Fruit fly (Drosophila melanogaster): Measurements from ENCODE around the gene Dic1.

Dic1 gene

DNA sequence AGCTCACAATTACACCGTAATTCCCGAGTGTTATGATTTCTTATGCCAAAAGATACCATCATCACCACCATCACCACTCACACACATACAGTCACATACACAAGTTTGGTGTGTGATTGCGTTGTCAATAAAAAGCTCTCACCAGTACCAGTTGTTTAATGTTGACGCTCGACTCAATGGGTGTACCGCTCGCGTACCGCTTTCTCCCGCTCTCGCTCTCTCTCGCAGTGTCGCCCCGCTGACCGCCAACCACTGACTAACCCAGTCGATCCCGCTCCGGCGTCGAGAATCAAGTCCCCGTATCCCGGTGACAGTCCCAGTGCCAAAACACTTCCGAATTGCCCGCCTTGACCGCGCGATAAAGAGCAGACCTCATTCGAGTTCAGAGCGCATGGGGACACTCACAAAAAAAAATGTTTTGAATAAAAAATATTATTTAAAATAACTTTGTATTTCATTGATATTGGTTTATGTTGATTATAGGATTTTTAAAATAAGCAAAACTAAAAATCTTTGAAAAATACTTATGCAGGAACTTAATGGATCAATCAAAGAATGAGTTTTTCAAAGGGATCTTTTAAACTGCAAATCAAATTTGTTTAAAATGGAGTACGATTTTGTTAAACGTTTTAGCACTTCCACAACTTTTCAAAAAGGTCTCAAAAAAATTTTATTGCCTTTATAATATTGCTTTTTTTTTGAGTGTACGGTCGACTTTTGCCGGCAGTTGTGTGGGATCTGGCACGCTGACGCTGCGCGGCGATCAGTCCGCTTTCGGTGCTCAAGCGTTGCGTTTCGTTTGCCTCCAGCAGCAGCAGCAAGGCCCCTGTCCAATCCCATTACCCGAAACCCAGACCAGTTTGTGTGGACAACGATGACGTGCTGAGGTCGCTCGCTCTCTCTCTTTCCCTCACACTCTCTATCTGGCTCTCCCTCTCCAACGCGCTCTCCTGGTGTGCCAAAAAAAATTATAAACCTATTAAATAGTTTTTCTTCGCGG, at the start of gene Dic1:
TSS of gene Dic1 (plus strand) at position 764 of the 1,000 bp plus-strand sequence.
- TF ChIP-seq CG15336 (GFP tag; IDR thresholded peaks at IDR 0.05) (peak; percentile 96), CG3032 (tag; optimal IDR thresholded peaks at IDR 0.05) (peak; percentile 94), CG1621 (tag; optimal IDR thresholded peaks at IDR 0.05) (peak; percentile 79), CG8632 (GFP tag; optimal IDR thresholded peaks at IDR 0.05) (peak; percentile 98), net (GFP tag; optimal IDR thresholded peaks at IDR 0.05) (peak; percentile 97), salr (GFP tag; optimal IDR thresholded peaks at IDR 0.05) (peak; percentile 78 to 98), CG16779 (tag; optimal IDR thresholded peaks at IDR 0.05) (peak; percentile 93), Sox14 (GFP tag; optimal IDR thresholded peaks at IDR 0.05) (peak; percentile 96), Hr39 (GFP tag; optimal IDR thresholded peaks at IDR 0.05) (peak; percentile 96), CG34406 (GFP tag; optimal IDR thresholded peaks at IDR 0.05) (peak; percentile 98), CG11294 (GFP tag; IDR thresholded peaks at IDR 0.05) (peak; percentile 85; the same call in 1 of the 2 replicates), Eip93F (GFP tag; optimal IDR thresholded peaks at IDR 0.05) (peak; percentile 89), CG32006 (GFP tag; optimal IDR thresholded peaks at IDR 0.05) (peak; percentile 99), fkh (GFP tag; optimal IDR thresholded peaks at IDR 0.05) (peak; percentile 66), vri (GFP tag; optimal IDR thresholded peaks at IDR 0.05) (peak; percentile 87), CG8119 (GFP tag; IDR thresholded peaks at IDR 0.05) (peak; percentile 96), spab (GFP tag; optimal IDR thresholded peaks at IDR 0.05) (peak; percentile 97), CG9139 (GFP tag; optimal IDR thresholded peaks at IDR 0.05) (peak; percentile 90), cyc (GFP tag; optimal IDR thresholded peaks at IDR 0.05) (peak; percentile 96), fd59A (GFP tag; optimal IDR thresholded peaks at IDR 0.05) (peak; percentile 92), Lpt (GFP tag; optimal IDR thresholded peaks at IDR 0.05) (peak; percentile 98), dac (GFP tag; optimal IDR thresholded peaks at IDR 0.05) (peak; percentile 95), Blimp-1 (GFP tag; optimal IDR thresholded peaks at IDR 0.05) (peak; percentile 94), svp (GFP tag) (peak; percentile 100), esn (GFP tag; optimal IDR thresholded peaks at IDR 0.05) (peak; percentile 99), Ets96B (tag; optimal IDR thresholded peaks at IDR 0.05) (peak; percentile 95), CG10631 (GFP tag; optimal IDR thresholded peaks at IDR 0.05) (peak; percentile 96), Sox15 (GFP tag; optimal IDR thresholded peaks at IDR 0.05) (peak; percentile 96), Sox102F (GFP tag; optimal IDR thresholded peaks at IDR 0.05) (peak; percentile 97), CG6854 (GFP tag; optimal IDR thresholded peaks at IDR 0.05) (peak; percentile 96), Eip75B (GFP tag; optimal IDR thresholded peaks at IDR 0.05) (peak; percentile 97), ss (GFP tag; optimal IDR thresholded peaks at IDR 0.05) (peak; percentile 83 to 93), Met (GFP tag; optimal IDR thresholded peaks at IDR 0.05) (peak; percentile 97), Ets21C (GFP tag; optimal IDR thresholded peaks at IDR 0.05) (peak; percentile 93), CG31627 (GFP tag; optimal IDR thresholded peaks at IDR 0.05) (peak; percentile 96), CG6808 (GFP tag; optimal IDR thresholded peaks at IDR 0.05) (peak; percentile 95), acj6 (GFP tag; optimal IDR thresholded peaks at IDR 0.05) (peak; percentile 98), Hr4 (GFP tag; optimal IDR thresholded peaks at IDR 0.05) (peak; percentile 98), CG6163 (GFP tag; IDR thresholded peaks at IDR 0.05) (peak; percentile 92), Hr38 (GFP tag; optimal IDR thresholded peaks at IDR 0.05) (peak; percentile 26), pdm3 (GFP tag; optimal IDR thresholded peaks at IDR 0.05) (peak; percentile 97), CG3919 (GFP tag; optimal IDR thresholded peaks at IDR 0.05) (peak; percentile 98), eg (GFP tag; IDR thresholded peaks at IDR 0.05) (peak; percentile 93), CG7368 (GFP tag; optimal IDR thresholded peaks at IDR 0.05) (peak; percentile 92), lz (GFP tag; optimal IDR thresholded peaks at IDR 0.05) (peak; percentile 97), topi (GFP tag; optimal IDR thresholded peaks at IDR 0.05) (peak; percentile 98), CG4318 (GFP tag; optimal IDR thresholded peaks at IDR 0.05) (peak; percentile 98), CG11762 (GFP tag; optimal IDR thresholded peaks at IDR 0.05; ENCODE audit: insufficient read depth) (peak; percentile 98), CG10669 (GFP tag; optimal IDR thresholded peaks at IDR 0.05) (peak; percentile 96)

Measured in whole organism, prepupa.